Worm (Caenorhabditis elegans) whole organism, L2 larva: Measurements from ENCODE around the gene C08F11.3.
"Not testable (repeated sequence)": the region's sequence is repeated elsewhere in the genome, so short reads cannot be mapped to it uniquely, and the experiment has no call there.

ENCODE experiments used
- C34F6.9 ChIP-seq: fragments of 150-350 bp; optimal IDR thresholded peaks from 2 replicates; lab custom pipeline; 2014; ENCODE audit warnings: missing biosample characterization, missing genetic modification characterization
- R02D3.7 ChIP-seq: fragments of 150-350 bp; optimal IDR thresholded peaks from 2 replicates; lab custom pipeline; 2014; ENCODE audit warnings: missing biosample characterization, missing genetic modification characterization
- Y55F3AM.14 ChIP-seq: fragments of 200-800 bp; sonication (Bioruptor generic); optimal IDR thresholded peaks from 2 replicates; lab custom pipeline; 2018; ENCODE audit warnings: mild to moderate bottlenecking, missing genetic modification characterization, missing compliant biosample characterization
- aly-2 ChIP-seq: fragments of 150-350 bp; optimal IDR thresholded peaks from 2 replicates; lab custom pipeline; 2014; ENCODE audit warnings: missing biosample characterization, missing genetic modification characterization
- ama-1 ChIP-seq: fragments of 150-350 bp; optimal IDR thresholded peaks from 2 replicates; lab custom pipeline; 2018; ENCODE audit warnings: inconsistent platforms
- ceh-82 ChIP-seq: fragments of 150-350 bp; optimal IDR thresholded peaks from 2 replicates; lab custom pipeline; 2014; ENCODE audit warnings: missing biosample characterization, missing genetic modification characterization
- crh-2 ChIP-seq: sonication (generic microtip); optimal IDR thresholded peaks from 2 replicates; lab custom pipeline; 2017; ENCODE audit warnings: missing biosample characterization, missing genetic modification characterization
- egl-27 ChIP-seq: sonication (generic microtip); optimal IDR thresholded peaks from 3 replicates; lab custom pipeline; 2017; ENCODE audit warnings: missing biosample characterization, missing genetic modification reagents, missing genetic modification characterization
- elt-1 ChIP-seq: fragments of 150-350 bp; optimal IDR thresholded peaks from 2 replicates; lab custom pipeline; 2014; ENCODE audit warnings: missing biosample characterization, missing genetic modification characterization
- elt-3 ChIP-seq: sonication (generic microtip); optimal IDR thresholded peaks from 2 replicates; lab custom pipeline; 2017; ENCODE audit warnings: missing biosample characterization, missing genetic modification characterization
- fos-1 ChIP-seq: fragments of 150-350 bp; optimal IDR thresholded peaks from 2 replicates; lab custom pipeline; 2014; ENCODE audit warnings: missing biosample characterization, missing genetic modification characterization
- gmeb-1 ChIP-seq: fragments of 150-350 bp; optimal IDR thresholded peaks from 2 replicates; lab custom pipeline; 2014; ENCODE audit warnings: missing biosample characterization, missing genetic modification characterization
- lin-13 ChIP-seq: fragments of 150-350 bp; optimal IDR thresholded peaks from 2 replicates; lab custom pipeline; 2014; ENCODE audit warnings: missing biosample characterization, missing genetic modification reagents, missing genetic modification characterization
- lin-39 ChIP-seq: fragments of 150-350 bp; optimal IDR thresholded peaks from 2 replicates; lab custom pipeline; 2014; ENCODE audit warnings: missing biosample characterization, missing genetic modification reagents, missing genetic modification characterization
- mab-5 ChIP-seq: fragments of 150-350 bp; optimal IDR thresholded peaks from 2 replicates; lab custom pipeline; 2014; ENCODE audit warnings: missing biosample characterization, missing genetic modification characterization
- mbf-1 ChIP-seq: sonication (generic microtip); optimal IDR thresholded peaks from 2 replicates; lab custom pipeline; 2017; ENCODE audit warnings: missing biosample characterization, missing genetic modification characterization
- mdl-1 ChIP-seq, 2 experiments: fragments of 150-350 bp in 1 of 2; sonication (generic microtip) in 1 of 2; optimal IDR thresholded peaks; 2 replicates each; lab custom pipeline; 2017; ENCODE audit warnings: missing biosample characterization in 2 of 2, missing genetic modification characterization in 2 of 2
- nhr-10 ChIP-seq: sonication (generic microtip); optimal IDR thresholded peaks from 2 replicates; lab custom pipeline; 2017; ENCODE audit warnings: missing biosample characterization, missing genetic modification characterization
- nhr-11 ChIP-seq: fragments of 150-350 bp; optimal IDR thresholded peaks from 2 replicates; lab custom pipeline; 2014; ENCODE audit warnings: missing biosample characterization, missing genetic modification characterization
- nhr-21 ChIP-seq: fragments of 150-350 bp; optimal IDR thresholded peaks from 2 replicates; lab custom pipeline; 2014; ENCODE audit warnings: missing biosample characterization, missing genetic modification characterization
- nhr-23 ChIP-seq: fragments of 150-350 bp; optimal IDR thresholded peaks from 2 replicates; lab custom pipeline; 2014; ENCODE audit warnings: missing biosample characterization, missing genetic modification reagents, missing genetic modification characterization
- nhr-237 ChIP-seq: fragments of 150-350 bp; optimal IDR thresholded peaks from 2 replicates; lab custom pipeline; 2014; ENCODE audit warnings: missing biosample characterization, missing genetic modification characterization
- nhr-25 ChIP-seq: fragments of 150-350 bp; sonication (generic microtip); optimal IDR thresholded peaks from 3 replicates; lab custom pipeline; 2014; ENCODE audit warnings: missing biosample characterization, missing genetic modification characterization
- nhr-6 ChIP-seq: fragments of 150-350 bp; optimal IDR thresholded peaks from 2 replicates; lab custom pipeline; 2014; ENCODE audit warnings: missing biosample characterization, missing genetic modification characterization
- nhr-77 ChIP-seq: fragments of 150-350 bp; optimal IDR thresholded peaks from 2 replicates; lab custom pipeline; 2014; ENCODE audit warnings: missing biosample characterization, missing genetic modification characterization
- sem-4 ChIP-seq: fragments of 150-350 bp; optimal IDR thresholded peaks from 2 replicates; lab custom pipeline; 2014; ENCODE audit warnings: missing biosample characterization, missing genetic modification reagents, missing genetic modification characterization
- skn-1 ChIP-seq: sonication (generic microtip); optimal IDR thresholded peaks from 2 replicates; lab custom pipeline; 2017; ENCODE audit warnings: missing biosample characterization, missing genetic modification characterization
- sma-3 ChIP-seq: sonication (generic microtip); optimal IDR thresholded peaks from 2 replicates; lab custom pipeline; 2016; ENCODE audit warnings: missing genetic modification reagents, missing genetic modification characterization, missing compliant biosample characterization
- snpc-4 ChIP-seq: fragments of 150-350 bp; optimal IDR thresholded peaks from 2 replicates; lab custom pipeline; 2014; ENCODE audit warnings: missing biosample characterization, missing genetic modification characterization
- unc-39 ChIP-seq: fragments of 150-350 bp; optimal IDR thresholded peaks from 2 replicates; lab custom pipeline; 2014; ENCODE audit warnings: missing biosample characterization, missing genetic modification characterization
- unc-55 ChIP-seq: fragments of 150-350 bp; sonication (generic microtip); optimal IDR thresholded peaks from 3 replicates; lab custom pipeline; 2014; ENCODE audit warnings: missing biosample characterization, missing genetic modification reagents, missing genetic modification characterization
- unc-62 ChIP-seq: fragments of 150-350 bp; optimal IDR thresholded peaks from 2 replicates; lab custom pipeline; 2014; ENCODE audit warnings: missing biosample characterization, missing genetic modification reagents, missing genetic modification characterization
- ztf-11 ChIP-seq: sonication (generic microtip); optimal IDR thresholded peaks from 2 replicates; lab custom pipeline; 2017; ENCODE audit warnings: missing biosample characterization, missing genetic modification characterization

C08F11.3 gene

DNA sequence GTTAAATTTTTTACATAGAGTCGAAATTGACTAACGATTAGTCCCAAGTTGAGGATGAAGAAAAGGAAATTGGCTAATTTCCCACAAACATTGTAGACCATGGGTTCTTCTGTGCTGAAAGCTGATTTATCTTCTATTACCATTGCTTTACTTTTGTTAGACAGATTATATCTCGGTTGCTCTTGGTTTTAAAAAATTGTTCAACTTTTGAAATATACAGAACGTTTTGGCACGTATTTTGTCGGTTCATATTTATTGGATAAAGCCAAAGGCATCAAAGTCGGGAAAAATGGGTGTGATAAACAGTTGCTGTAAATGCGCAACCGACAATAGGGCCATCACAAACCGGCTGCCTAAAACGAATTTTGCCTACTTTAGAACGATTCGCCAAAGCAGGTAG, 27.7 kb upstream of the C08F11.3 start, which contains the start of gene tsp-5:
tsp-5 (minus strand) TSS at position 101 of the 400 bp plus-strand sequence.
- TF ChIP-seq nhr-11 (no peak), egl-27 (no peak), mdl-1 (tag; optimal IDR thresholded peaks at IDR 0.05; lab: Kevin White, UChicago) (no peak), nhr-6 (tag; lab: Kevin White, UChicago) (no peak), lin-13 (GFP tag; lab: Kevin White, UChicago) (no peak), unc-55 (GFP tag; lab: Kevin White, UChicago) (no peak), nhr-10 (tag; lab: Kevin White, UChicago) (no peak), elt-1 (tag; lab: Kevin White, UChicago) (no peak), unc-39 (tag; lab: Kevin White, UChicago) (no peak), aly-2 (no peak), ztf-11 (tag; lab: Kevin White, UChicago) (no peak), nhr-237 (no peak), Y55F3AM.14 (GFP tag; lab: Kevin White, UChicago) (no peak), mbf-1 (tag; lab: Kevin White, UChicago) (no peak), skn-1 (tag; lab: Kevin White, UChicago) (no peak), mab-5 (tag; lab: Kevin White, UChicago) (no peak), gmeb-1 (tag; lab: Kevin White, UChicago) (no peak)
- TF ChIP-seq, all 48 proteins: peak for 0

DNA sequence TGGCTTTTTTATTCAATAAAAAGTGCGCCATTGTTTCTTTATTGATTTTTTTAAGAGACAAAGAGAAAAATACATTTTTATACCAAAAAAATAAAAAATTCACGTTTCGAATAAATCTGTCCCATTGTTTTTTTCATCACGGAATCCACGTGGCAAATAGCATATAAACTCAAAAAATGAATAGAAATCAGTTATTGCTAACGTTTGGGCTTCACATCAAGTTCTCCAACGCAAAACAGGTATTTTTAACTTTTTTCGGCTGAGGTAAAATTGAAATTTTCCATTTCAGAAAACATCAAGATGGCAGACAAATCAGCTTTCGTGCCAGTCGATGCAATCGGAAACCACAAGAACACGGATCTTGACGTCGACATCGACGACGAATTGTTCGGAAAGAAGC, 26.0 kb upstream of the C08F11.3 start, which contains the start of gene Y45F10B.3:
Y45F10B.3 (plus strand) TSS at position 301 of the 400 bp plus-strand sequence.
- TF ChIP-seq nhr-25 (tag; lab: Kevin White, UChicago) = no peak
- TF ChIP-seq nhr-23 (tag; lab: Kevin White, UChicago) = no peak
- TF ChIP-seq sma-3 (GFP tag; lab: Kevin White, UChicago) = no peak
- no peak for TF ChIP-seq lin-13 (GFP tag; lab: Kevin White, UChicago)
- no peak for TF ChIP-seq C34F6.9 (tag; lab: Kevin White, UChicago)
- no peak for TF ChIP-seq ceh-82 (tag; lab: Kevin White, UChicago)
- no peak for TF ChIP-seq unc-62 (GFP tag; lab: Kevin White, UChicago)
- TF ChIP-seq nhr-11 = no peak
- no peak for TF ChIP-seq unc-39 (tag; lab: Kevin White, UChicago)
- TF ChIP-seq fos-1 = no peak
- no peak for TF ChIP-seq lin-39 (tag; lab: Kevin White, UChicago)
- no peak for TF ChIP-seq skn-1 (tag; lab: Kevin White, UChicago)
- no peak for TF ChIP-seq aly-2
- TF ChIP-seq sem-4 (tag; lab: Kevin White, UChicago) = no peak
- TF ChIP-seq ama-1 (lab: Kevin White, UChicago) = no peak
- TF ChIP-seq egl-27 = no peak
- TF ChIP-seq elt-3 (tag; lab: Kevin White, UChicago) = no peak

DNA sequence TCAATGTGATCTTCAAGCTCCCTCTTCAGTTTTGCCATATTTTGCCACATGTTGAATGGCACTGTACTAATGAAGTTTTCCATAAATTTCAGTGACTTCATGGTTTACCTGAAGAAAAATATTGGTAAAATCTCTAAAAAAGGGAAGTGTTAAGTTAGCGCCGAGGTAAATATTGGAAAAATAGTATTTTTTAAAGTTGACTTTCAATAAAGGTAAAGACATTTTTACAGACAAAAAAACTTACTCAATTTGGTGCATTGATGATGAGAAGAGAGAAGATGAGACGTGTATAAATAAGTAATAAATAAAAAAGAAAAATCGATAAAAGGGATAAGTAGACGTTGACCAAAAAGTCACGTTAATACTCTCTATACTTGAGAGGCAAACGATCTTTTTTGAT, 21.5 kb upstream of the C08F11.3 start, which contains the start of gene Y45F10B.9:
Y45F10B.9 (minus strand) TSS at position 101 of the 400 bp plus-strand sequence.
- not testable (repeated sequence) for TF ChIP-seq egl-27; nhr-237; nhr-21 (tag; lab: Kevin White, UChicago)

DNA sequence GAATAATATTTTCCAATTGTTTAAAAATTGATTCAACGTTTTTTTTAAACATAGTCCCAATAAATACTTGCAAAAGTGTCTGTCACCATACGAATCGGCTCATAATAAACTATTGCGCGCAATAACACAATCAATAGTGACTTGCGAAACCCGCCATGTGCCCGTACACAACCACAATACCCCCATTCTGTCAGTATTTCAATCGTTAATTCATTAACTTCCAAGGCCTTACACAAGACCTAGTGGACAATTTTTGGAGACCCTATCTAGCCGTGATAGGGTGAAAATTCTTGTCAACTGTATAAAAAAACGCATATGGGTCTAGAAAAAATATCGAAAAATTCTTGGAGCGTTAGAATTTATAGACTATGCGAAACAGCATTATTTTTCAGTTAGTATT, 18.7 kb upstream of the C08F11.3 start:
- TF ChIP-seq snpc-4 = peak; percentile 60
- no peak for TF ChIP-seq nhr-77 (tag; lab: Kevin White, UChicago)
- TF ChIP-seq, all 48 proteins: peak for 1

DNA sequence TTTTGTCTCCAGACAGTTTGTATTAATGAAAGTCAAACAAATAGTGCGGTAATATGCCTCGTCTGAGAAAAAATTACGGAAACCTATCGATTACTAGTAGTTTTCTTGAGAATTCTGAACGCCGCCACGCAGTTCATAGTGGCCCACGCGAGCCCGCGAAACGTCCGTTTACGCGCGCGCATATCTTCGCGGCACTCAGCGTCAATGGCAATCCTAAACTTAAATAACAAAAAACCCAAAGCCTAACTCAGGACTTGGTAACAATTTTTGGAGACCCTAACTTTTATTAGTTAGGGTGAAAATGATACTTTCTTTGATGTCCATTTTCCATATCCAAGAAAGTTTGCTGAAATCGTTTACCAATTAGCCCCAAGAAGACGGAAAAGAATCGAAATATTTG, 17.9 kb upstream of the C08F11.3 start:
- TF ChIP-seq crh-2 (tag; lab: Kevin White, UChicago) = no peak
- TF ChIP-seq nhr-77 (tag; lab: Kevin White, UChicago) = no peak
- TF ChIP-seq aly-2 = no peak
- no peak for TF ChIP-seq R02D3.7
- no peak for TF ChIP-seq snpc-4
- TF ChIP-seq, all 48 proteins: peak for 0

DNA sequence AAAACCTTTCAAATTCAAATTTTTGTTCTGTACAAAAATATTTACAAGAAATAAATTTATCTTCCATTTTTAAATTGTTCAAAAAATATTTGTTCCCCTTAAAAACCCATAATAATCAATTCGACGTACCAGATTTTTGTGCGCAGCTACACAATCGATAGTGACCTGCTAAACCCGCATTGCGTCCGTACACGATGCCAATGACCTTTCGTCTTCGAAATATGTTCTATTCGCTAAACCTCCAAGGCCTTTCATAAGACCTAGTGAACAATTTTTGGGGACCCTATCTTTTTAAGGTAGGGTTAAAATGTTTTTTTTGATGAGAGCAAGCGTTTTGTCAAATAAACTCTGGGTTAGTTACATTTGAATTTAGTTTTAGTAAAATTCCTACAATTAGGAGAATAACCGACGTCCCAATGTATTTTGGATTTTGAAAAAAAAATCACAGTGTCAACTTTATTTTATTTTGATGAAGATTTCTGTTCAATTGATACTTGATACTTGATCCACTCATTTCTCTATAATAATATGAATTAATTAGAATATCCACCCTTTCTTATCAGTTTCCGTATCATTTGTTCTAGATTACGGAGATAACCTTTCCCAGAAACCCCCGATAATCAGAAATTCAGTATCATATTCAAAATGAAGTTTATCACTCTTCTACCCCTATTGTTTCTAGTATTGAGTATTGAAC, 17.2 kb upstream of the C08F11.3 start, which contains the start of gene Y45F10B.59:
Y45F10B.59 (plus strand) TSS at position 647 of the 697 bp plus-strand sequence.
- TF ChIP-seq mdl-1 (tag; optimal IDR thresholded peaks at IDR 0.05; lab: Kevin White, UChicago) (no peak), unc-62 (GFP tag; lab: Kevin White, UChicago) (no peak), snpc-4 (peak; percentile 60), nhr-10 (tag; lab: Kevin White, UChicago) (no peak), nhr-11 (no peak)
